Fruit fly (Drosophila melanogaster) whole organism: ENCODE data around the gene CG46426.

Source experiments
- CG8478 ChIP-seq: fragments of >200 bp; optimal IDR thresholded peaks from 2 replicates; lab custom pipeline; 2018; ENCODE audit warnings: inconsistent platforms
- Dll ChIP-seq: fragments of >200 bp; optimal IDR thresholded peaks from 2 replicates; lab custom pipeline; 2017
- EcR ChIP-seq, 2 experiments: fragments of >200 bp; optimal IDR thresholded peaks; 2 replicates each; lab custom pipeline; 2017; ENCODE audit warnings: missing biosample characterization in 2 of 2, missing genetic modification characterization in 2 of 2, missing genetic modification reagents in 2 of 2
- pan ChIP-seq: fragments of >200 bp; optimal IDR thresholded peaks from 2 replicates; lab custom pipeline; 2017
- psq ChIP-seq: fragments of >200 bp; optimal IDR thresholded peaks from 2 replicates; lab custom pipeline; 2017
- usp ChIP-seq: fragments of >200 bp; optimal IDR thresholded peaks from 2 replicates; lab custom pipeline; 2017; ENCODE audit warnings: missing biosample characterization, missing genetic modification characterization, mixed read lengths

DNA sequence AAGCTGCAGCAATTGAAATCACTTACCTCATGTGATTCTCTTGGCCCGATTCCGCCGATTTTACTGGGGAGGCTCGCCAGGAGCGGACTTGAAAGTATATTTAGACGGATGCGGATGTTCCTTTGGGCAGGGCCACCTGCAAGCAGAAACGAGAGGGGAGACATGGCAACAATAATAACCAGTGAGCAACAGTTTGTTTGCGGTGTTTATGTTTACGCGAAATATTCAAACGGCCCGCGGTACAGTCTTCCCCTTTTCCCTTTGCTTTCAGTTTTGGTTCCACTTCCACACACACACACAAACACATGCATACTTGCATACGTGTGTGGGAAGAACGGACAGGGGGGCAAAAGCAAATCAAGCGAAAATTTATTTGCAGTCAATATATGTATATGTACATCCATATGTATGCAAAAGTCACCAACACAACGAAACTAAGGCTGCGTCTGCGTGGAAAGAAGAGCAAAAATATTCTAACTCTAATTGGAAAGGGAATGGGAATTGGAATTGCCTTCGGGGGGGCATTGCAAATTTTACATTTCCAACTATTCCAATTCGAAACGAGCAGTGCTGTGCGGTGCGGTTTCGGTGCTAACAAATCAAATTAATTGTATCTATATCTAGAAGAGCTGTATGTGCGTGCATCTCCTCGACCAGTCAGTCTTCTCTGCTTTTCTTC, 36.5 kb upstream of the CG46426 start:
- TF ChIP-seq usp (GFP tag; lab: Kevin White, UChicago) (no peak), psq (lab: Kevin White, UChicago) (no peak), EcR (GFP tag; optimal IDR thresholded peaks at IDR 0.05; lab: Kevin White, UChicago) (no peak), pan (lab: Kevin White, UChicago) (no peak), Dll (no peak), CG8478 (lab: Kevin White, UChicago) (no peak)
